Fruit fly (Drosophila melanogaster) whole organism: Measurements from ENCODE around the gene snf.

Source experiments
- CG8478 ChIP-seq: fragments of >200 bp; optimal IDR thresholded peaks from 2 replicates; lab custom pipeline; 2018; ENCODE audit warnings: inconsistent platforms
- Dll ChIP-seq: fragments of >200 bp; optimal IDR thresholded peaks from 2 replicates; lab custom pipeline; 2017
- EcR ChIP-seq, 2 experiments: fragments of >200 bp; optimal IDR thresholded peaks; 2 replicates each; lab custom pipeline; 2017; ENCODE audit warnings: missing biosample characterization in 2 of 2, missing genetic modification characterization in 2 of 2, missing genetic modification reagents in 2 of 2
- pan ChIP-seq: fragments of >200 bp; optimal IDR thresholded peaks from 2 replicates; lab custom pipeline; 2017
- psq ChIP-seq: fragments of >200 bp; optimal IDR thresholded peaks from 2 replicates; lab custom pipeline; 2017
- usp ChIP-seq: fragments of >200 bp; optimal IDR thresholded peaks from 2 replicates; lab custom pipeline; 2017; ENCODE audit warnings: missing biosample characterization, missing genetic modification characterization, mixed read lengths

The snf gene

dm6 chrX:5312958-5313357 lies 3.9 kb downstream of the snf start, which contains the start of gene CG4198:
CG4198 (plus strand) TSS chrX:5313258.
- TF ChIP-seq Dll (lab: Kevin White, UChicago) (no peak), pan (lab: Kevin White, UChicago) (no peak), EcR (GFP tag; optimal IDR thresholded peaks at IDR 0.05; lab: Kevin White, UChicago) (no peak), CG8478 (no peak), psq (lab: Kevin White, UChicago) (no peak), usp (no peak)

- TF ChIP-seq Dll (lab: Kevin White, UChicago) (no peak), psq (lab: Kevin White, UChicago) (no peak), pan (lab: Kevin White, UChicago) (no peak), usp (no peak), CG8478 (no peak), EcR (GFP tag; optimal IDR thresholded peaks at IDR 0.05; lab: Kevin White, UChicago) (no peak)
These were observed 8.1 kb downstream of the snf start, which contains the start of the genes CG15930 and Sas10 for dm6 chrX:5317170-5317569. CG15930 (minus strand) TSS chrX:5317295. Sas10 (plus strand) TSS chrX:5317409.

- TF ChIP-seq Dll (lab: Kevin White, UChicago), result no peak
- TF ChIP-seq EcR (GFP tag; optimal IDR thresholded peaks at IDR 0.05; lab: Kevin White, UChicago), result no peak
- TF ChIP-seq psq (lab: Kevin White, UChicago), result no peak
- TF ChIP-seq pan (lab: Kevin White, UChicago), result no peak
- TF ChIP-seq CG8478, result no peak
- no peak for TF ChIP-seq usp
These were observed 13.4 kb downstream of the snf start, which contains the start of gene Rnp4F for dm6 chrX:5322459-5322883. Rnp4F (minus strand) TSS chrX:5322696.

- TF ChIP-seq usp, result no peak
- TF ChIP-seq CG8478, result no peak
- TF ChIP-seq pan (lab: Kevin White, UChicago), result no peak
- no peak for TF ChIP-seq Dll (lab: Kevin White, UChicago)
- no peak for TF ChIP-seq psq (lab: Kevin White, UChicago)
- no peak for TF ChIP-seq EcR (GFP tag; optimal IDR thresholded peaks at IDR 0.05; lab: Kevin White, UChicago)
These were observed 14.6 kb downstream of the snf start, which contains the start of gene Mcm3 for dm6 chrX:5323636-5324035. Mcm3 (plus strand) TSS chrX:5323855.

dm6 chrX:5329266-5329898 lies 20.3 kb downstream of the snf start, which contains the start of the genes CG3309 and XRCC1:
CG3309 (minus strand) TSS chrX:5329347.
XRCC1 (plus strand) TSS chrX:5329876.
- no peak for TF ChIP-seq psq (lab: Kevin White, UChicago)
- TF ChIP-seq usp, result no peak
- TF ChIP-seq EcR (GFP tag; optimal IDR thresholded peaks at IDR 0.05; lab: Kevin White, UChicago), result no peak
- TF ChIP-seq Dll (lab: Kevin White, UChicago), result no peak
- no peak for TF ChIP-seq pan (lab: Kevin White, UChicago)

dm6 chrX:5332259-5332862 lies 23.3 kb downstream of the snf start, which contains the start of gene CanB:
CanB (plus strand) TSS chrX:5332499.
- TF ChIP-seq psq (lab: Kevin White, UChicago) (no peak), EcR (GFP tag; optimal IDR thresholded peaks at IDR 0.05; lab: Kevin White, UChicago) (no peak), pan (lab: Kevin White, UChicago) (no peak), CG8478 (no peak), Dll (lab: Kevin White, UChicago) (no peak), usp (no peak)

dm6 chrX:5336722-5337121 lies 27.7 kb downstream of the snf start:
- TF ChIP-seq pan (lab: Kevin White, UChicago) (no peak), CG8478 (no peak), Dll (lab: Kevin White, UChicago) (no peak), psq (lab: Kevin White, UChicago) (no peak), EcR (GFP tag; optimal IDR thresholded peaks at IDR 0.05; lab: Kevin White, UChicago) (no peak), usp (no peak)

dm6 chrX:5337316-5337715 lies 28.3 kb downstream of the snf start:
- TF ChIP-seq pan (lab: Kevin White, UChicago) (no peak), Dll (lab: Kevin White, UChicago) (no peak), psq (lab: Kevin White, UChicago) (no peak), CG8478 (no peak), EcR (GFP tag; optimal IDR thresholded peaks at IDR 0.05; lab: Kevin White, UChicago) (no peak), usp (no peak)

dm6 chrX:5338435-5338834 lies 29.4 kb downstream of the snf start:
- TF ChIP-seq pan (lab: Kevin White, UChicago) (no peak), CG8478 (no peak), usp (no peak), EcR (GFP tag; optimal IDR thresholded peaks at IDR 0.05; lab: Kevin White, UChicago) (no peak), Dll (lab: Kevin White, UChicago) (no peak)

dm6 chrX:5339970-5340369 lies 30.9 kb downstream of the snf start, which contains the start of gene SK:
SK (plus strand) TSS chrX:5340236.
- TF ChIP-seq pan (lab: Kevin White, UChicago) (no peak), Dll (lab: Kevin White, UChicago) (peak; percentile 12)

- no peak for TF ChIP-seq Dll (lab: Kevin White, UChicago)
- TF ChIP-seq usp, result no peak
- no peak for TF ChIP-seq CG8478
- TF ChIP-seq EcR (GFP tag; optimal IDR thresholded peaks at IDR 0.05; lab: Kevin White, UChicago), result no peak
- no peak for TF ChIP-seq pan (lab: Kevin White, UChicago)
- no peak for TF ChIP-seq psq (lab: Kevin White, UChicago)
These were observed 41.0 kb downstream of the snf start for dm6 chrX:5349899-5350575.
